Worm (Caenorhabditis elegans) whole organism, young adult: ENCODE results near the gene ZK105.6.
A peak's percentile ranks its signal among the peaks of the same experiment; 100 is the strongest.

Experiments used
- B0019.2 ChIP-seq: fragments of 200-800 bp; sonication (Bioruptor generic); conservative IDR thresholded peaks from 2 replicates; pipeline ENCODE4 v1.3.6; 2022; ENCODE audit warnings: missing genetic modification reagents, missing genetic modification characterization, missing compliant biosample characterization
- F23B12.7 ChIP-seq: sonication (generic microtip); optimal IDR thresholded peaks from 2 replicates; lab custom pipeline; 2017; ENCODE audit warnings: missing genetic modification characterization, mild to moderate bottlenecking, missing compliant biosample characterization, antibody characterized with exemption, moderate library complexity; ENCODE audit not compliant: insufficient read depth
- F33H1.4 ChIP-seq: fragments of 200-800 bp; sonication (Bioruptor generic); IDR thresholded peaks from 2 replicates; pipeline ENCODE4 v1.3.6; 2022; ENCODE audit warnings: missing genetic modification reagents, missing genetic modification characterization, missing compliant biosample characterization
- F55B11.4 ChIP-seq: sonication (generic microtip); optimal IDR thresholded peaks from 2 replicates; lab custom pipeline; 2016; ENCODE audit warnings: missing compliant biosample characterization, missing genetic modification characterization, borderline replicate concordance; ENCODE audit not compliant: insufficient read depth
- K12H6.12 ChIP-seq: fragments of 200-800 bp; sonication (Bioruptor generic); optimal IDR thresholded peaks from 2 replicates; lab custom pipeline; 2018; ENCODE audit warnings: mild to moderate bottlenecking, missing genetic modification characterization, missing compliant biosample characterization
- Y53G8AR.9 ChIP-seq: fragments of 200-800 bp; sonication (Bioruptor generic); conservative IDR thresholded peaks from 2 replicates; pipeline ENCODE4 v1.3.6; 2022; ENCODE audit warnings: missing genetic modification reagents, missing genetic modification characterization, missing compliant biosample characterization
- Y56A3A.18 ChIP-seq: fragments of 200-800 bp; sonication (Bioruptor generic); IDR thresholded peaks from 2 replicates; pipeline ENCODE4 v1.3.6; 2022; ENCODE audit warnings: missing genetic modification reagents, missing genetic modification characterization, missing compliant biosample characterization
- attf-5 ChIP-seq: fragments of 200-800 bp; sonication (Bioruptor generic); optimal IDR thresholded peaks from 2 replicates; lab custom pipeline; 2018; ENCODE audit warnings: mild to moderate bottlenecking, missing genetic modification characterization, missing compliant biosample characterization
- ceh-100 ChIP-seq: fragments of 200-800 bp; sonication (Bioruptor generic); IDR thresholded peaks from 2 replicates; pipeline ENCODE4 v1.3.6; 2022; ENCODE audit warnings: missing genetic modification reagents, missing genetic modification characterization, missing compliant biosample characterization
- ceh-91 ChIP-seq: fragments of 200-800 bp; sonication (Bioruptor generic); IDR thresholded peaks from 2 replicates; pipeline ENCODE4 v1.3.6; 2022; ENCODE audit warnings: missing genetic modification reagents, missing genetic modification characterization, missing compliant biosample characterization
- egl-18 ChIP-seq: fragments of 200-800 bp; sonication (Bioruptor generic); IDR thresholded peaks from 2 replicates; pipeline ENCODE4 v1.3.6; 2022; ENCODE audit warnings: missing genetic modification reagents, missing genetic modification characterization, missing compliant biosample characterization
- egl-44 ChIP-seq: fragments of 200-800 bp; sonication (Bioruptor generic); IDR thresholded peaks from 2 replicates; pipeline ENCODE4 v1.3.6; 2022; ENCODE audit warnings: missing genetic modification reagents, missing genetic modification characterization, missing compliant biosample characterization
- gei-17 ChIP-seq: fragments of 200-800 bp; sonication (Bioruptor generic); optimal IDR thresholded peaks from 2 replicates; lab custom pipeline; 2018; ENCODE audit warnings: mild to moderate bottlenecking, missing genetic modification characterization, missing compliant biosample characterization
- hlh-12 ChIP-seq: sonication (generic microtip); optimal IDR thresholded peaks from 2 replicates; lab custom pipeline; 2016; ENCODE audit warnings: missing genetic modification characterization, missing compliant biosample characterization
- hrde-1 ChIP-seq: sonication (generic microtip); optimal IDR thresholded peaks from 2 replicates; lab custom pipeline; 2016; ENCODE audit warnings: missing genetic modification characterization, mild to moderate bottlenecking, missing compliant biosample characterization, moderate library complexity, missing genotype, missing genetic modification reagents, borderline replicate concordance
- let-526 ChIP-seq: fragments of 200-800 bp; sonication (Bioruptor generic); IDR thresholded peaks from 2 replicates; pipeline ENCODE4 v1.3.6; 2022; ENCODE audit warnings: missing genetic modification reagents, missing genetic modification characterization, missing compliant biosample characterization
- lin-54 ChIP-seq: fragments of 200-800 bp; sonication (Bioruptor generic); optimal IDR thresholded peaks from 2 replicates; lab custom pipeline; 2018; ENCODE audit warnings: mild to moderate bottlenecking, missing genetic modification characterization, missing compliant biosample characterization
- lir-1 ChIP-seq: fragments of 200-800 bp; sonication (Bioruptor generic); conservative IDR thresholded peaks from 2 replicates; pipeline ENCODE4 v1.3.6; 2022; ENCODE audit warnings: missing genetic modification reagents, missing genetic modification characterization, missing compliant biosample characterization
- lsl-1 ChIP-seq: fragments of 200-800 bp; sonication (Bioruptor generic); optimal IDR thresholded peaks from 2 replicates; lab custom pipeline; 2018; ENCODE audit warnings: mild to moderate bottlenecking, missing genetic modification characterization, moderate library complexity, missing compliant biosample characterization
- lsy-27 ChIP-seq: sonication (generic microtip); optimal IDR thresholded peaks from 2 replicates; lab custom pipeline; 2017; ENCODE audit warnings: missing genetic modification characterization, mild to moderate bottlenecking, missing compliant biosample characterization, antibody characterized with exemption, missing genotype, borderline replicate concordance; ENCODE audit not compliant: insufficient read depth
- madf-3 ChIP-seq: fragments of 200-800 bp; sonication (Bioruptor generic); IDR thresholded peaks from 2 replicates; pipeline ENCODE4 v1.3.6; 2022; ENCODE audit warnings: missing genetic modification reagents, missing genetic modification characterization, missing compliant biosample characterization
- madf-8 ChIP-seq: fragments of 200-800 bp; sonication (Bioruptor generic); conservative IDR thresholded peaks from 2 replicates; pipeline ENCODE4 v1.3.6; 2022; ENCODE audit warnings: missing genetic modification reagents, missing genetic modification characterization, missing compliant biosample characterization
- nfyb-1 ChIP-seq: fragments of 200-800 bp; sonication (Bioruptor generic); IDR thresholded peaks from 2 replicates; pipeline ENCODE4 v1.3.6; 2022; ENCODE audit warnings: missing genetic modification reagents, missing genetic modification characterization, missing compliant biosample characterization
- nhr-120 ChIP-seq: fragments of 200-800 bp; sonication (Bioruptor generic); IDR thresholded peaks from 2 replicates; pipeline ENCODE4 v1.3.6; 2022; ENCODE audit warnings: missing genetic modification characterization, missing compliant biosample characterization
- nhr-27 ChIP-seq: fragments of 200-800 bp; sonication (Bioruptor generic); optimal IDR thresholded peaks from 2 replicates; lab custom pipeline; 2018; ENCODE audit warnings: mild to moderate bottlenecking, missing genetic modification characterization, moderate library complexity, missing compliant biosample characterization
- nhr-80 ChIP-seq: sonication (generic microtip); optimal IDR thresholded peaks from 2 replicates; lab custom pipeline; 2016; ENCODE audit warnings: missing genetic modification characterization, missing compliant biosample characterization
- nhr-90 ChIP-seq: sonication (generic microtip); optimal IDR thresholded peaks from 2 replicates; lab custom pipeline; 2016; ENCODE audit warnings: missing genotype, mild to moderate bottlenecking, missing genetic modification characterization, missing compliant biosample characterization
- rcor-1 ChIP-seq: fragments of 200-800 bp; sonication (Bioruptor generic); IDR thresholded peaks from 2 replicates; pipeline ENCODE4 v1.3.6; 2022; ENCODE audit warnings: missing genetic modification reagents, missing genetic modification characterization, missing compliant biosample characterization
- rec-8 ChIP-seq, 2 experiments: sonication (generic microtip); optimal IDR thresholded peaks; 2 replicates each; lab custom pipeline; 2016; ENCODE audit warnings: mild to moderate bottlenecking in 2 of 2, missing genetic modification characterization in 2 of 2, missing genetic modification reagents in 2 of 2, missing genotype in 2 of 2, missing biosample characterization in 1 of 2, missing compliant biosample characterization in 1 of 2, moderate library complexity in 1 of 2
- rpc-1 ChIP-seq, 2 experiments: fragments of 150-350 bp in 1 of 2; sonication (generic microtip) in 1 of 2; optimal IDR thresholded peaks; 2 replicates each; lab custom pipeline; 2014 to 2018; ENCODE audit warnings: missing biosample characterization in 1 of 2, missing genetic modification characterization in 1 of 2, missing genetic modification reagents in 1 of 2, missing genotype in 1 of 2
- sea-2 ChIP-seq: fragments of 200-800 bp; sonication (Bioruptor generic); IDR thresholded peaks from 2 replicates; pipeline ENCODE4 v1.3.6; 2022; ENCODE audit warnings: missing genetic modification characterization, missing compliant biosample characterization
- snpc-1.1 ChIP-seq: sonication (generic microtip); optimal IDR thresholded peaks from 2 replicates; lab custom pipeline; 2017; ENCODE audit warnings: missing genetic modification characterization, mild to moderate bottlenecking, missing compliant biosample characterization, antibody characterized with exemption, moderate library complexity, missing genotype, missing genetic modification reagents; ENCODE audit not compliant: insufficient read depth
- somi-1 ChIP-seq: fragments of 200-800 bp; sonication (Bioruptor generic); optimal IDR thresholded peaks from 2 replicates; lab custom pipeline; 2018; ENCODE audit warnings: mild to moderate bottlenecking, missing genetic modification characterization, missing compliant biosample characterization
- tlf-1 ChIP-seq: fragments of 200-800 bp; sonication (Bioruptor generic); optimal IDR thresholded peaks from 2 replicates; lab custom pipeline; 2018; ENCODE audit warnings: mild to moderate bottlenecking, missing genetic modification characterization, missing compliant biosample characterization
- xnd-1 ChIP-seq: sonication (generic microtip); optimal IDR thresholded peaks from 2 replicates; lab custom pipeline; 2016; ENCODE audit warnings: missing genotype, missing genetic modification reagents, missing genetic modification characterization, missing compliant biosample characterization
- ztf-18 ChIP-seq: sonication (generic microtip); optimal IDR thresholded peaks from 2 replicates; lab custom pipeline; 2016; ENCODE audit warnings: missing genotype, mild to moderate bottlenecking, missing genetic modification characterization, missing compliant biosample characterization
- ztf-22 ChIP-seq: fragments of 200-800 bp; sonication (Bioruptor generic); optimal IDR thresholded peaks from 2 replicates; lab custom pipeline; 2018; ENCODE audit warnings: mild to moderate bottlenecking, missing genetic modification characterization, moderate library complexity, missing compliant biosample characterization
- ztf-25 ChIP-seq: fragments of 200-800 bp; sonication (Bioruptor generic); IDR thresholded peaks from 2 replicates; pipeline ENCODE4 v1.3.6; 2022; ENCODE audit warnings: missing genetic modification reagents, missing genetic modification characterization, missing compliant biosample characterization

ZK105.6 gene

DNA sequence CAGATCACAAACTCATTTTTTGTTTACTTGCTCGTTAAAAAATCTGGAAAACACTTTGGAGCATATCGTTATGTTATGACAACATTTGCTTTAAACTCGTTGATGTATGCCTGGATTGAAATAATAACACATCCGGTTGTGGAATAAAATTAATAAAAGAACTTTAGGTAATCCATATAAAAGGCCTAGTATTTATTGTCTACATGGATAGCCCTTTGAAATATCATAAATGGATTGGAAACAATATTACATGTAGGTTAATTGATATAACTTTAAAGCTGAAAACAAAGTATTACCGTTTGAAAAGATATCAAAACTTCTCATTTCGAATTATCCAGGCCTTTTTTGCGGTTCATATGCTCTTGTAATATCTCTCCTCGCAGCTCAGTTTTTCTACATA lies 33.2 kb downstream of the ZK105.6 start:
- no peak for TF ChIP-seq snpc-1.1 (tag; lab: Kevin White, UChicago)
- no peak for TF ChIP-seq ztf-25
- TF ChIP-seq lir-1 (GFP tag; lab: Robert Waterston, UW), result no peak
- TF ChIP-seq ztf-18 (tag; lab: Kevin White, UChicago), result no peak
- TF ChIP-seq nhr-90 (tag; lab: Kevin White, UChicago), result no peak
- no peak for TF ChIP-seq lsl-1 (GFP tag; lab: Kevin White, UChicago)
- no peak for TF ChIP-seq hrde-1 (tag; lab: Kevin White, UChicago)
- no peak for TF ChIP-seq F33H1.4 (GFP tag; lab: Robert Waterston, UW)
- no peak for TF ChIP-seq xnd-1 (tag; lab: Kevin White, UChicago)
- TF ChIP-seq, all 124 proteins: peak for 0

DNA sequence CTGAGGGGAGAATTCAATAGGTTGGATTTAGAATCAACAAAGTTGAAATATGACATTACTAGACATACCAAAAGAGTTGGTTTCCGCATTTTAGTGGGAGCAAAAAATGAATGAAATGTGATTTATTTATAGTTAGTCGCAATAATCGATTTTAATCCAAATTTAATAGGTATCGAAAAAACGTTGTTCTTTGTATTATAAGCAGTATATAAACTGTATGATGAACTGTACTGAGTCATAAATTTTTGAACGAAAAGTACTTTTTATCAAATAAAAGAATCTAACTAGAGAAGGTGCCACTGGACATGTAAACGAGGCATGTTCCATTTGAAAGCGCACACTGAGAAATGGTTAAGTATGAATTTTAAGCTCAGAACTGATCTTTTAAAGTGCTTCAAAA lies 34.0 kb downstream of the ZK105.6 start, which contains the start of gene C12D5.9:
C12D5.9 (minus strand) TSS at position 101 of the 400 bp plus-strand sequence.
- no peak for TF ChIP-seq nfyb-1
- TF ChIP-seq hlh-12 (tag; lab: Kevin White, UChicago), result no peak
- TF ChIP-seq egl-44 (GFP tag; lab: Robert Waterston, UW), result no peak

DNA sequence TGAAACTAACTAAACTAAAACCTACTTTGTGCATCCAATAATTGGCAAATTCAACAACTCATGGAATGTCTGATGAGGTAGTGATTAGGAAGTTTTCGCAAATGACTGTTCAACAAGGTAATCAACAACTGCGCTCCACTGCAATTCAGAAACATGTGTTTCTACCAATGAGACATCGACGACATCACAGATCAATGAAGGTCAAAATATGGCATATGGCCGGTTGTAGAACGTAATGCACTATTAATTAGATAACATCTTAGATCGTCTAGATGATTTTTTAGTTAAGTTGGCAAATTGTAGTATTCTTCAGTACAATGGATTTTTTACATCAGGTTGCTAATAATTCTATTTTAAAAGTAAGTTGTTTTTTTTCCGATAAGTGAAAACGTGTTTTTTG lies 37.7 kb downstream of the ZK105.6 start, which contains the start of the genes nhr-94 and nhr-152:
nhr-94 (minus strand) TSS at position 147 of the 400 bp plus-strand sequence.
nhr-152 (plus strand) TSS at position 162 of the 400 bp plus-strand sequence.
- no peak for TF ChIP-seq ceh-100 (GFP tag; lab: Robert Waterston, UW)
- no peak for TF ChIP-seq egl-18 (GFP tag; lab: Robert Waterston, UW)
- TF ChIP-seq lsy-27 (tag; lab: Kevin White, UChicago), result no peak
- no peak for TF ChIP-seq nhr-120 (GFP tag; lab: Robert Waterston, UW)
- TF ChIP-seq tlf-1 (GFP tag; lab: Kevin White, UChicago), result no peak
- no peak for TF ChIP-seq sea-2
- no peak for TF ChIP-seq F55B11.4 (tag; lab: Kevin White, UChicago)

DNA sequence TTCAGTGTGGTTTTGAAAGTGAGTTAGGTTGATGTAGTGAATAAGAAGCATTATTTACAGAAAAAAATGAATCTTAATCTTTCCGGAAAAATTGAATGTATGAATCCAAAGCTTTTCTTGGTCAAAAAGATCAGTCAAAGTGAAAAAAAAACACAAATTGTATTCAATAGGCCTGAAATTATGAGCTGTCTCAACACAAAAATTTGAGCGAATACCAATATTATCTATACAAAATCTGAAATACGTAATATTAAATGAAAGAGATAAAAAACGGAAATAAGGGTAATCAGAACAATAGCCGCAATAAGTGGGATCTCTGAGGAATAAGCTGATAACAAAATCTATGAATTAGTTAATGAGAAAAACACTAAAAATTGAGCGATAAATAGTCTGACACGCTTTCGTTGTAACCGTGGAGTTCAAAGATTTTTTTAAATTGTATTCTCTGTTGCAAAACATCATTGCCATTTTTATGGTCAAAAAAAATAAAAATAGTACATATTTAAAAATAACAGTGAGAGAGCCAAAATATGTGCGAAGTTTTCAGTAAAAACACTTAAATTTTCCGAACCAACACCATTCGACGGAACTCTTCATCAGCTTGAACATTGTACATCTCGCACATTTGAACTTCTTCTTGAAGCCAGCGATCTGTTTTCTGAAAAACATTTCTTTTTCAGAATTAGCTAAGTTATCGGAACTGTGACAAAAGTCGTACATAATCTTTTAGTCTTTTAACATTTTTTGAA lies 39.8 kb downstream of the ZK105.6 start, which contains the start of gene sre-11:
sre-11 (minus strand) TSS at position 51 of the 749 bp plus-strand sequence.
- no peak for TF ChIP-seq rpc-1 (optimal IDR thresholded peaks at IDR 0.05; lab: Kevin White, UChicago)
- no peak for TF ChIP-seq rpc-1 (tag; optimal IDR thresholded peaks at IDR 0.05; lab: Kevin White, UChicago)
- no peak for TF ChIP-seq lin-54 (GFP tag; lab: Kevin White, UChicago)
- TF ChIP-seq ceh-91 (GFP tag; lab: Robert Waterston, UW), result no peak
- no peak for TF ChIP-seq B0019.2 (GFP tag; lab: Robert Waterston, UW)
- TF ChIP-seq madf-3 (GFP tag; lab: Robert Waterston, UW), result no peak

DNA sequence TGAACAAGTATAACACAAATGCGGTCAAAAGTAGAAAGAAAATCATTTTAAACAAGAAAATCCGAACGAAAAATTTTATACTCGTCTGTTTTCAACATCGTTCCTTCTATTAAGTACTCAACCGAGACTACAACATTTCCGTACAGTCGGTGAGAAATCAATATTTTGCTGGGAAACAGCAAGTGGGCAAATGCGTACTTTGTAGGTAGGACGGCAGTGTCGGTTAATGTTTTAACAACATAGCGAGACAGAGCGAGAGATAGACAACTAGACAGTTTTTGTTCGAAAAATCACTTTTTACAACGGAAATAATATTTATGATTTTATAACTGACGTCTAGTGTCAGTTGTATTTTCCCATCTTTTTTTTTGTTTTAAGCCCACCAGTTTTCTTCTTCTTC lies 42.5 kb downstream of the ZK105.6 start, which contains the start of gene cyp-33A1:
cyp-33A1 (minus strand) TSS at position 72 of the 400 bp plus-strand sequence.
- TF ChIP-seq Y56A3A.18 (GFP tag; lab: Robert Waterston, UW) (no peak), rec-8 (tag; optimal IDR thresholded peaks at IDR 0.05; lab: Kevin White, UChicago) (no peak), let-526 (GFP tag; lab: Robert Waterston, UW) (no peak), nhr-27 (tag; lab: Kevin White, UChicago) (no peak), ztf-18 (tag; lab: Kevin White, UChicago) (no peak), somi-1 (GFP tag; lab: Kevin White, UChicago) (no peak), gei-17 (no peak), K12H6.12 (tag; lab: Kevin White, UChicago) (no peak), lsy-27 (tag; lab: Kevin White, UChicago) (no peak), F23B12.7 (peak; percentile 33), attf-5 (GFP tag; lab: Kevin White, UChicago) (peak; percentile 47), rcor-1 (no peak), madf-3 (GFP tag; lab: Robert Waterston, UW) (no peak), nhr-80 (peak; percentile 30), madf-8 (GFP tag; lab: Robert Waterston, UW) (no peak), Y53G8AR.9 (GFP tag; lab: Robert Waterston, UW) (no peak), tlf-1 (GFP tag; lab: Kevin White, UChicago) (no peak), ztf-22 (GFP tag; lab: Kevin White, UChicago) (no peak)
